Fruit fly (Drosophila melanogaster) whole organism, embryonic: ENCODE results near the gene Cpr11B.

ENCODE experiments used
- Atf6 ChIP-seq: fragments of 200-800 bp; sonication (Bioruptor generic); IDR thresholded peaks from 2 replicates; pipeline ENCODE4 v1.3.6; 2022; ENCODE audit warnings: missing biosample characterization, missing genetic modification characterization
- Blimp-1 ChIP-seq: fragments of 200-800 bp; sonication (Bioruptor generic); optimal IDR thresholded peaks from 3 replicates; lab custom pipeline; 2018; ENCODE audit warnings: missing biosample characterization, missing genetic modification characterization, mild to moderate bottlenecking, moderate library complexity, missing genetic modification reagents
- BtbVII ChIP-seq: fragments of 200-800 bp; sonication (Bioruptor generic); optimal IDR thresholded peaks from 3 replicates; lab custom pipeline; 2017; ENCODE audit warnings: missing biosample characterization, mild to moderate bottlenecking, missing genetic modification characterization
- CG11247 ChIP-seq: fragments of 200-800 bp; sonication (Bioruptor generic); IDR thresholded peaks from 2 replicates; pipeline ENCODE4 v1.3.6; 2022; ENCODE audit warnings: missing biosample characterization, missing genetic modification characterization
- CG11504 ChIP-seq: fragments of 200-800 bp; sonication (Bioruptor generic); optimal IDR thresholded peaks from 3 replicates; lab custom pipeline; 2019; ENCODE audit warnings: missing biosample characterization, mild to moderate bottlenecking, missing genetic modification characterization, moderate library complexity
- CG11560 ChIP-seq: fragments of 200-800 bp; sonication (Bioruptor generic); IDR thresholded peaks from 3 replicates; pipeline ENCODE4 v1.3.6; 2022; ENCODE audit warnings: missing biosample characterization, missing genetic modification characterization
- CG12391 ChIP-seq: fragments of 200-800 bp; sonication (Bioruptor generic); optimal IDR thresholded peaks from 3 replicates; lab custom pipeline; 2018; ENCODE audit warnings: missing biosample characterization, mild to moderate bottlenecking, missing genetic modification characterization, moderate library complexity
- CG13624 ChIP-seq: fragments of 200-800 bp; sonication (Bioruptor generic); optimal IDR thresholded peaks from 2 replicates; lab custom pipeline; 2016; ENCODE audit warnings: missing biosample characterization, missing genetic modification characterization
- CG15601 ChIP-seq: fragments of 200-800 bp; sonication (Bioruptor generic); optimal IDR thresholded peaks from 3 replicates; lab custom pipeline; 2019; ENCODE audit warnings: missing biosample characterization, mild to moderate bottlenecking, missing genetic modification characterization, moderate library complexity
- CG15696 ChIP-seq: fragments of 200-800 bp; sonication (Bioruptor generic); optimal IDR thresholded peaks from 2 replicates; lab custom pipeline; 2019; ENCODE audit warnings: missing biosample characterization, mild to moderate bottlenecking, missing genetic modification characterization, moderate library complexity
- CG17385 ChIP-seq: fragments of 200-800 bp; sonication (Bioruptor generic); optimal IDR thresholded peaks from 3 replicates; lab custom pipeline; 2018; ENCODE audit warnings: missing biosample characterization, mild to moderate bottlenecking, missing genetic modification characterization
- CG17802 ChIP-seq: fragments of 200-800 bp; sonication (Bioruptor generic); optimal IDR thresholded peaks from 2 replicates; lab custom pipeline; 2018; ENCODE audit warnings: missing biosample characterization, mild to moderate bottlenecking, missing genetic modification characterization, moderate library complexity
- CG17912 ChIP-seq: fragments of 200-800 bp; sonication (Bioruptor generic); optimal IDR thresholded peaks from 2 replicates; lab custom pipeline; 2018; ENCODE audit warnings: missing biosample characterization, mild to moderate bottlenecking, missing genetic modification characterization
- CG33557 ChIP-seq: fragments of 200-800 bp; sonication (Bioruptor generic); optimal IDR thresholded peaks from 2 replicates; lab custom pipeline; 2019; ENCODE audit warnings: missing biosample characterization, mild to moderate bottlenecking, missing genetic modification characterization, moderate library complexity
- CG6683 ChIP-seq: fragments of 200-800 bp; sonication (Bioruptor generic); optimal IDR thresholded peaks from 2 replicates; lab custom pipeline; 2017; ENCODE audit warnings: missing biosample characterization, mild to moderate bottlenecking, missing genetic modification characterization, missing genetic modification reagents
- CG6689 ChIP-seq: fragments of 200-800 bp; sonication (Bioruptor generic); IDR thresholded peaks from 2 replicates; pipeline ENCODE4 v1.3.6; 2022; ENCODE audit warnings: missing biosample characterization, missing genetic modification characterization
- CG7839 ChIP-seq: fragments of 200-800 bp; sonication (Bioruptor generic); optimal IDR thresholded peaks from 3 replicates; lab custom pipeline; 2018; ENCODE audit warnings: missing biosample characterization, mild to moderate bottlenecking, missing genetic modification characterization, moderate library complexity
- Camta ChIP-seq: fragments of 200-800 bp; sonication (Bioruptor generic); optimal IDR thresholded peaks from 2 replicates; lab custom pipeline; 2016; ENCODE audit warnings: missing biosample characterization, missing genetic modification characterization
- D ChIP-seq, 2 experiments: fragments of 200-800 bp in 1 of 2; fragments of >200 bp in 1 of 2; sonication (Bioruptor generic) in 1 of 2; optimal IDR thresholded peaks; 2 replicates in 1 of 2; 3 replicates in 1 of 2; lab custom pipeline; 2017; ENCODE audit warnings: mild to moderate bottlenecking in 1 of 2, missing biosample characterization in 1 of 2, missing genetic modification characterization in 1 of 2, missing genetic modification reagents in 1 of 2
- Dbx ChIP-seq: fragments of 200-800 bp; sonication (Bioruptor generic); IDR thresholded peaks from 3 replicates; pipeline ENCODE4 v1.3.6; 2022; ENCODE audit warnings: missing biosample characterization, missing genetic modification characterization
- Dp ChIP-seq: fragments of 200-800 bp; sonication (Bioruptor generic); optimal IDR thresholded peaks from 2 replicates; lab custom pipeline; 2018; ENCODE audit warnings: missing biosample characterization, mild to moderate bottlenecking, missing genetic modification characterization, moderate library complexity
- Elba2 ChIP-seq: fragments of 200-800 bp; sonication (Bioruptor generic); optimal IDR thresholded peaks from 3 replicates; lab custom pipeline; 2016; ENCODE audit warnings: missing biosample characterization, missing genetic modification characterization
- Ets65A ChIP-seq: fragments of 200-800 bp; sonication (Bioruptor generic); peaks from one replicate; lab custom pipeline; 2016; ENCODE audit warnings: missing biosample characterization, missing genetic modification characterization
- Fer3 ChIP-seq: fragments of 200-800 bp; sonication (Bioruptor generic); optimal IDR thresholded peaks from 2 replicates; lab custom pipeline; 2018; ENCODE audit warnings: missing biosample characterization, mild to moderate bottlenecking, missing genetic modification characterization, moderate library complexity
- Gug ChIP-seq: fragments of 200-800 bp; sonication (Bioruptor generic); IDR thresholded peaks from 4 replicates; pipeline ENCODE4 v1.3.6; 2022; ENCODE audit warnings: missing biosample characterization, missing genetic modification characterization
- PHDP ChIP-seq: fragments of 200-800 bp; sonication (Bioruptor generic); optimal IDR thresholded peaks from 3 replicates; lab custom pipeline; 2018; ENCODE audit warnings: missing biosample characterization, mild to moderate bottlenecking, missing genetic modification characterization, moderate library complexity
- Ptx1 ChIP-seq: fragments of 200-800 bp; sonication (Bioruptor generic); IDR thresholded peaks from 2 replicates; pipeline ENCODE4 v1.3.6; 2022; ENCODE audit warnings: missing biosample characterization, missing genetic modification characterization
- Sox100B ChIP-seq: fragments of 200-800 bp; sonication (Bioruptor generic); optimal IDR thresholded peaks from 3 replicates; lab custom pipeline; 2018; ENCODE audit warnings: missing biosample characterization, mild to moderate bottlenecking, missing genetic modification characterization
- Sox102F ChIP-seq: fragments of 200-800 bp; sonication (Bioruptor generic); optimal IDR thresholded peaks from 2 replicates; lab custom pipeline; 2018; ENCODE audit warnings: missing biosample characterization, mild to moderate bottlenecking, missing genetic modification characterization, moderate library complexity
- cas ChIP-seq: fragments of 200-800 bp; sonication (Bioruptor generic); IDR thresholded peaks from 2 replicates; pipeline ENCODE4 v1.3.6; 2022; ENCODE audit warnings: missing biosample characterization, missing genetic modification characterization
- chn ChIP-seq: fragments of 200-800 bp; sonication (Bioruptor generic); optimal IDR thresholded peaks from 2 replicates; lab custom pipeline; 2016; ENCODE audit warnings: missing biosample characterization, missing genetic modification characterization
- ci ChIP-seq: fragments of 200-800 bp; sonication (Bioruptor generic); IDR thresholded peaks from 3 replicates; pipeline ENCODE4 v1.3.6; 2022; ENCODE audit warnings: missing biosample characterization, missing genetic modification characterization
- dmrt99B ChIP-seq: fragments of 200-800 bp; sonication (Bioruptor generic); optimal IDR thresholded peaks from 2 replicates; lab custom pipeline; 2018; ENCODE audit warnings: missing biosample characterization, mild to moderate bottlenecking, missing genetic modification characterization, moderate library complexity
- emc ChIP-seq: fragments of 200-800 bp; sonication (Bioruptor generic); optimal IDR thresholded peaks from 2 replicates; lab custom pipeline; 2016; ENCODE audit warnings: missing biosample characterization, missing genetic modification characterization
- eve ChIP-seq, 2 experiments: fragments of >200 bp; optimal IDR thresholded peaks; 2 replicates each; lab custom pipeline; 2017; ENCODE audit warnings: missing biosample characterization in 2 of 2, missing genetic modification characterization in 2 of 2
- fd96Cb ChIP-seq: fragments of 200-800 bp; sonication (Bioruptor generic); optimal IDR thresholded peaks from 2 replicates; lab custom pipeline; 2018; ENCODE audit warnings: missing biosample characterization, mild to moderate bottlenecking, missing genetic modification characterization, moderate library complexity
- gem ChIP-seq: fragments of 200-800 bp; sonication (Bioruptor generic); optimal IDR thresholded peaks from 2 replicates; lab custom pipeline; 2019; ENCODE audit warnings: missing biosample characterization, mild to moderate bottlenecking, missing genetic modification characterization, moderate library complexity
- lab ChIP-seq: fragments of 200-800 bp; sonication (Bioruptor generic); optimal IDR thresholded peaks from 3 replicates; lab custom pipeline; 2017; ENCODE audit warnings: missing biosample characterization, missing genetic modification characterization, mild to moderate bottlenecking, moderate library complexity, missing genetic modification reagents
- onecut ChIP-seq: fragments of 200-800 bp; sonication (Bioruptor generic); IDR thresholded peaks from 2 replicates; pipeline ENCODE4 v1.3.6; 2022; ENCODE audit warnings: missing biosample characterization, missing genetic modification characterization
- prd ChIP-seq, 3 experiments: fragments of >200 bp in 2 of 3; fragments of 200-800 bp in 1 of 3; sonication (Bioruptor generic) in 1 of 3; optimal IDR thresholded peaks in 2 of 3; IDR thresholded peaks in 1 of 3; 2 replicates in 2 of 3; 3 replicates in 1 of 3; pipeline versions ENCODE4 v1.3.6 to Lab custom; 2017 to 2022; ENCODE audit warnings: missing biosample characterization in 1 of 3, missing genetic modification characterization in 1 of 3
- row ChIP-seq: fragments of 200-800 bp; sonication (Bioruptor generic); IDR thresholded peaks from 3 replicates; pipeline ENCODE4 v1.3.6; 2022; ENCODE audit warnings: missing biosample characterization, missing genetic modification characterization
- sc ChIP-seq, 3 experiments: fragments of >200 bp in 2 of 3; fragments of 200-800 bp in 1 of 3; sonication (Bioruptor generic) in 1 of 3; optimal IDR thresholded peaks; 2 replicates in 2 of 3; 3 replicates in 1 of 3; lab custom pipeline; 2017; ENCODE audit warnings: mild to moderate bottlenecking in 1 of 3, missing biosample characterization in 1 of 3, missing genetic modification characterization in 1 of 3, missing genetic modification reagents in 1 of 3
- sens ChIP-seq: fragments of 200-800 bp; sonication (Bioruptor generic); peaks from one replicate; lab custom pipeline; 2016; ENCODE audit warnings: missing biosample characterization, missing genetic modification characterization
- slbo ChIP-seq: fragments of 200-800 bp; sonication (Bioruptor generic); IDR thresholded peaks from 2 replicates; pipeline ENCODE4 v1.3.6; 2022; ENCODE audit warnings: missing biosample characterization, missing genetic modification characterization
- sr ChIP-seq: fragments of 200-800 bp; sonication (Bioruptor generic); IDR thresholded peaks from 3 replicates; pipeline ENCODE4 v1.3.6; 2022; ENCODE audit warnings: missing biosample characterization, missing genetic modification characterization
- wdn ChIP-seq: fragments of 200-800 bp; sonication (Bioruptor generic); IDR thresholded peaks from 2 replicates; pipeline ENCODE4 v1.3.6; 2022; ENCODE audit warnings: missing biosample characterization, missing genetic modification characterization

Gene Cpr11B

DNA sequence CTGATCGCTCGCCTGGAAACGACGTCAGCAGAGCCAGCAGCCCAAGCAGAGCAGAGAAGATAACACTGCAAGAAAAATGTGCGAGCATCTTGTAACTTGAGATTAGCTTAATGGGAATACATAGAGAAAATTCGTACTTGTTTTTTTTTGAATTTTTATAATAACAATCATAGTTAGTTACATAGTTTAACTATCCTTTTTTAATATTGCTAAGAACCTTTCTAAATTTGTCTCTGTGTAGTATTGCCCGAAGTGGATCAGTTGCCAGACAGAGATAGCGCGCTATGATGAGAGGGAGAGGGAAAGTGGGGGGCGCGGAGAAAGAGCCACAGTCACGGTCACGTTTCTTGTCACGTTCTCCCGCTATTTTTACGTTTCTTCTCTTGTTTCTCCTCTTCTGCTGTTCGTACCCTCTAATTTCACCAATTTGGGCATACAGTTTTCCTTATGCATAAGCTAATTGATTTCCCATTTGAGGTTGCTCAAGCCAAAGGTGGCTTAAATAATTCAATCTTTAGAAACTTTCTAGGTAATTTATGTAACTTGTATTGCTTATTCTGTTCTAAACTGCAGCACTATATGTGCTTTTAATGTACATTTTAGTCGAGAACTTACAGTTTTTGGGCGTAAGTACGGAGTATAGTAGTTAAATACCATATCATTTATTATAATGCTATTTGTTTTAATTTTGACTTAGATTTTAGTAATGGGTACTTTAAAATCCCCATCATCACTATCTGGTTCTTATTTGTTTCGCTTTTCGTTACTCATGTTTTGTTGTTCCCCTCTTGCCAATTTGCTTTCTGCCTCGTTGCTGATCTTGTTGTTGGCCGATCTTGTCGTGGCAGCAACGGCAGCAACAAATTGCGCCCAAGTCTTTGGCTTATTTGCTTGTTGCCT lies 41.9 kb upstream of the Cpr11B start (continued):
- TF ChIP-seq Atf6 (peak; percentile 40; the same call in 1 of the 2 replicates), Ptx1 (GFP tag; lab: Robert Waterston, UW) (peak; percentile 82), slbo (peak; percentile 79), Fer3 (tag; lab: Kevin White, UChicago) (peak; percentile 76), fd96Cb (tag; lab: Kevin White, UChicago) (peak; percentile 87), onecut (GFP tag; lab: Robert Waterston, UW) (peak; percentile 61), chn (GFP tag; lab: Kevin White, UChicago) (peak; percentile 79), emc (GFP tag; lab: Kevin White, UChicago) (peak; percentile 27), BtbVII (peak; percentile 28), CG15696 (peak; percentile 81), CG15601 (tag; lab: Kevin White, UChicago) (peak; percentile 79)

- TF ChIP-seq CG11504 (tag; lab: Kevin White, UChicago) (peak; percentile 22), prd (optimal IDR thresholded peaks at IDR 0.05; lab: Kevin White, UChicago) (no peak), prd (GFP tag; IDR thresholded peaks at IDR 0.05; lab: Robert Waterston, UW) (0 out of 3 replicates have a peak, but pooled peaks have one; percentile 15), row (GFP tag; lab: Robert Waterston, UW) (0 out of 3 replicates have a peak, but pooled peaks have one; percentile 21), gem (tag; lab: Kevin White, UChicago) (peak; percentile 24), Camta (no peak), dmrt99B (tag; lab: Kevin White, UChicago) (peak; percentile 13), lab (GFP tag; lab: Kevin White, UChicago) (peak; percentile 16), CG6689 (GFP tag; lab: Robert Waterston, UW) (0 out of 2 replicates have a peak, but pooled peaks have one; percentile 9), Blimp-1 (peak; percentile 1), wdn (no peak), sens (GFP tag; lab: Kevin White, UChicago) (peak; percentile 54), CG13624 (no peak), CG33557 (GFP tag; lab: Kevin White, UChicago) (no peak), CG7839 (tag; lab: Kevin White, UChicago) (peak; percentile 11), Ets65A (peak; percentile 16), Gug (no peak), cas (no peak), CG6683 (no peak), Sox102F (GFP tag; lab: Kevin White, UChicago) (peak; percentile 14), Elba2 (GFP tag; lab: Kevin White, UChicago) (no peak), Dbx (GFP tag; lab: Robert Waterston, UW) (no peak), ci (GFP tag; lab: Robert Waterston, UW) (no peak), sr (no peak), eve (GFP tag; optimal IDR thresholded peaks at IDR 0.05; lab: Kevin White, UChicago) (no peak), CG17385 (GFP tag; lab: Kevin White, UChicago) (no peak)
Observed at dm6 chrX:12533560-12533959, 19.4 kb upstream of the Cpr11B start.

DNA sequence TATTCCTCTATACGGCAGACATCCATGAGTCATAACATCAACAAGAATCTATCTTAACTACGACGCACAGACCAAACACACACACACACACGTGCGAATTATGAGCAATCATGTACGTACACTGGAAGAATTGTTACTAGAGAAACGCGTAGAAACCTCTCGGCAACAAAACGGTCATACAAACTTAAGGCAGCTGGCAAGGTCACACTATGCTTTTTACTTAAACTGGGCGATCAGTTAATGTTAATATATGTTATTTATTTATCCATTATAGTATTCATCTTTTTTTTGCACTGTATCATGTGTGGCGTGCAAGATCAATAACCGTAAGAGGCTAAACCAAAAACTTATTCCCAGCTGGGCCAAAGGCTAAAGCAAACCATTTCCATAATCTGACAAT lies 13.7 kb upstream of the Cpr11B start:
- no peak for TF ChIP-seq Dp
- TF ChIP-seq CG11247 (GFP tag; lab: Robert Waterston, UW): no peak
- TF ChIP-seq CG17802 (tag; lab: Kevin White, UChicago): no peak
- TF ChIP-seq PHDP: peak; percentile 41
- TF ChIP-seq ci (GFP tag; lab: Robert Waterston, UW): peak; percentile 53; the same call in 1 of the 3 replicates
- TF ChIP-seq dmrt99B (tag; lab: Kevin White, UChicago): peak; percentile 44
- no peak for TF ChIP-seq Sox100B (GFP tag; lab: Kevin White, UChicago)
- no peak for TF ChIP-seq CG11560 (tag; lab: Robert Waterston, UW)
- TF ChIP-seq CG17912: no peak
- peak; percentile 3 for TF ChIP-seq CG12391 (tag; lab: Kevin White, UChicago)
- no peak for TF ChIP-seq sc (optimal IDR thresholded peaks at IDR 0.05; lab: Kevin White, UChicago)
- no peak for TF ChIP-seq sc (GFP tag; optimal IDR thresholded peaks at IDR 0.05; lab: Kevin White, UChicago)
- no peak for TF ChIP-seq D (optimal IDR thresholded peaks at IDR 0.05; lab: Kevin White, UChicago)
- no peak for TF ChIP-seq D (GFP tag; optimal IDR thresholded peaks at IDR 0.05; lab: Kevin White, UChicago)
